Worm (Caenorhabditis elegans) whole organism, L2 larva: ENCODE measurements around the gene phlp-2.

Source experiments
- C34F6.9 ChIP-seq: fragments of 150-350 bp; optimal IDR thresholded peaks from 2 replicates; lab custom pipeline; 2014; ENCODE audit warnings: missing biosample characterization, missing genetic modification characterization
- F13H6.1 ChIP-seq: sonication (generic microtip); optimal IDR thresholded peaks from 2 replicates; lab custom pipeline; 2016; ENCODE audit warnings: missing genetic modification characterization, missing compliant biosample characterization
- R02D3.7 ChIP-seq: fragments of 150-350 bp; optimal IDR thresholded peaks from 2 replicates; lab custom pipeline; 2014; ENCODE audit warnings: missing biosample characterization, missing genetic modification characterization
- Y55F3AM.14 ChIP-seq: fragments of 200-800 bp; sonication (Bioruptor generic); optimal IDR thresholded peaks from 2 replicates; lab custom pipeline; 2018; ENCODE audit warnings: mild to moderate bottlenecking, missing genetic modification characterization, missing compliant biosample characterization
- ZK546.5 ChIP-seq: sonication (generic microtip); optimal IDR thresholded peaks from 2 replicates; lab custom pipeline; 2017; ENCODE audit warnings: missing biosample characterization, missing genetic modification characterization
- alr-1 ChIP-seq: fragments of 150-350 bp; optimal IDR thresholded peaks from 2 replicates; lab custom pipeline; 2014; ENCODE audit warnings: missing biosample characterization, missing genetic modification characterization
- aly-2 ChIP-seq: fragments of 150-350 bp; optimal IDR thresholded peaks from 2 replicates; lab custom pipeline; 2014; ENCODE audit warnings: missing biosample characterization, missing genetic modification characterization
- ama-1 ChIP-seq: fragments of 150-350 bp; optimal IDR thresholded peaks from 2 replicates; lab custom pipeline; 2018; ENCODE audit warnings: inconsistent platforms
- blmp-1 ChIP-seq: sonication (generic microtip); optimal IDR thresholded peaks from 2 replicates; lab custom pipeline; 2017; ENCODE audit warnings: missing genetic modification characterization, mild to moderate bottlenecking, missing compliant biosample characterization, antibody characterized with exemption, moderate library complexity; ENCODE audit not compliant: insufficient read depth
- ceh-16 ChIP-seq: fragments of 150-350 bp; optimal IDR thresholded peaks from 2 replicates; lab custom pipeline; 2014; ENCODE audit warnings: missing biosample characterization, missing genetic modification characterization
- ceh-82 ChIP-seq: fragments of 150-350 bp; optimal IDR thresholded peaks from 2 replicates; lab custom pipeline; 2014; ENCODE audit warnings: missing biosample characterization, missing genetic modification characterization
- crh-2 ChIP-seq: sonication (generic microtip); optimal IDR thresholded peaks from 2 replicates; lab custom pipeline; 2017; ENCODE audit warnings: missing biosample characterization, missing genetic modification characterization
- dmd-4 ChIP-seq: sonication (generic microtip); optimal IDR thresholded peaks from 2 replicates; lab custom pipeline; 2017; ENCODE audit warnings: missing biosample characterization, missing genetic modification characterization
- egl-27 ChIP-seq: sonication (generic microtip); optimal IDR thresholded peaks from 3 replicates; lab custom pipeline; 2017; ENCODE audit warnings: missing biosample characterization, missing genetic modification reagents, missing genetic modification characterization
- elt-1 ChIP-seq: fragments of 150-350 bp; optimal IDR thresholded peaks from 2 replicates; lab custom pipeline; 2014; ENCODE audit warnings: missing biosample characterization, missing genetic modification characterization
- elt-3 ChIP-seq: sonication (generic microtip); optimal IDR thresholded peaks from 2 replicates; lab custom pipeline; 2017; ENCODE audit warnings: missing biosample characterization, missing genetic modification characterization
- fos-1 ChIP-seq: fragments of 150-350 bp; optimal IDR thresholded peaks from 2 replicates; lab custom pipeline; 2014; ENCODE audit warnings: missing biosample characterization, missing genetic modification characterization
- gmeb-1 ChIP-seq: fragments of 150-350 bp; optimal IDR thresholded peaks from 2 replicates; lab custom pipeline; 2014; ENCODE audit warnings: missing biosample characterization, missing genetic modification characterization
- lin-11 ChIP-seq: fragments of 150-350 bp; sonication (generic microtip); optimal IDR thresholded peaks from 2 replicates; lab custom pipeline; 2014; ENCODE audit warnings: missing biosample characterization, missing genetic modification characterization, inconsistent platforms, mixed read lengths
- lin-13 ChIP-seq: fragments of 150-350 bp; optimal IDR thresholded peaks from 2 replicates; lab custom pipeline; 2014; ENCODE audit warnings: missing biosample characterization, missing genetic modification reagents, missing genetic modification characterization
- lin-39 ChIP-seq: fragments of 150-350 bp; optimal IDR thresholded peaks from 2 replicates; lab custom pipeline; 2014; ENCODE audit warnings: missing biosample characterization, missing genetic modification reagents, missing genetic modification characterization
- lsy-2 ChIP-seq, 2 experiments: fragments of 150-350 bp in 1 of 2; sonication (generic microtip) in 1 of 2; optimal IDR thresholded peaks; 2 replicates each; lab custom pipeline; 2014 to 2017; ENCODE audit warnings: missing biosample characterization in 2 of 2, missing genetic modification characterization in 2 of 2
- mab-5 ChIP-seq: fragments of 150-350 bp; optimal IDR thresholded peaks from 2 replicates; lab custom pipeline; 2014; ENCODE audit warnings: missing biosample characterization, missing genetic modification characterization
- mbf-1 ChIP-seq: sonication (generic microtip); optimal IDR thresholded peaks from 2 replicates; lab custom pipeline; 2017; ENCODE audit warnings: missing biosample characterization, missing genetic modification characterization
- mdl-1 ChIP-seq, 2 experiments: fragments of 150-350 bp in 1 of 2; sonication (generic microtip) in 1 of 2; optimal IDR thresholded peaks; 2 replicates each; lab custom pipeline; 2017; ENCODE audit warnings: missing biosample characterization in 2 of 2, missing genetic modification characterization in 2 of 2
- nhr-10 ChIP-seq: sonication (generic microtip); optimal IDR thresholded peaks from 2 replicates; lab custom pipeline; 2017; ENCODE audit warnings: missing biosample characterization, missing genetic modification characterization
- nhr-11 ChIP-seq: fragments of 150-350 bp; optimal IDR thresholded peaks from 2 replicates; lab custom pipeline; 2014; ENCODE audit warnings: missing biosample characterization, missing genetic modification characterization
- nhr-12 ChIP-seq: fragments of 150-350 bp; optimal IDR thresholded peaks from 2 replicates; lab custom pipeline; 2014; ENCODE audit warnings: missing biosample characterization, missing genetic modification characterization
- nhr-129 ChIP-seq: fragments of 150-350 bp; optimal IDR thresholded peaks from 2 replicates; lab custom pipeline; 2014; ENCODE audit warnings: missing biosample characterization, missing genetic modification characterization
- nhr-21 ChIP-seq: fragments of 150-350 bp; optimal IDR thresholded peaks from 2 replicates; lab custom pipeline; 2014; ENCODE audit warnings: missing biosample characterization, missing genetic modification characterization
- nhr-23 ChIP-seq: fragments of 150-350 bp; optimal IDR thresholded peaks from 2 replicates; lab custom pipeline; 2014; ENCODE audit warnings: missing biosample characterization, missing genetic modification reagents, missing genetic modification characterization
- nhr-237 ChIP-seq: fragments of 150-350 bp; optimal IDR thresholded peaks from 2 replicates; lab custom pipeline; 2014; ENCODE audit warnings: missing biosample characterization, missing genetic modification characterization
- nhr-25 ChIP-seq: fragments of 150-350 bp; sonication (generic microtip); optimal IDR thresholded peaks from 3 replicates; lab custom pipeline; 2014; ENCODE audit warnings: missing biosample characterization, missing genetic modification characterization
- nhr-6 ChIP-seq: fragments of 150-350 bp; optimal IDR thresholded peaks from 2 replicates; lab custom pipeline; 2014; ENCODE audit warnings: missing biosample characterization, missing genetic modification characterization
- nhr-77 ChIP-seq: fragments of 150-350 bp; optimal IDR thresholded peaks from 2 replicates; lab custom pipeline; 2014; ENCODE audit warnings: missing biosample characterization, missing genetic modification characterization
- peb-1 ChIP-seq: fragments of 150-350 bp; optimal IDR thresholded peaks from 2 replicates; lab custom pipeline; 2014; ENCODE audit warnings: missing biosample characterization, missing genetic modification characterization
- sem-4 ChIP-seq: fragments of 150-350 bp; optimal IDR thresholded peaks from 2 replicates; lab custom pipeline; 2014; ENCODE audit warnings: missing biosample characterization, missing genetic modification reagents, missing genetic modification characterization
- skn-1 ChIP-seq: sonication (generic microtip); optimal IDR thresholded peaks from 2 replicates; lab custom pipeline; 2017; ENCODE audit warnings: missing biosample characterization, missing genetic modification characterization
- sma-3 ChIP-seq: sonication (generic microtip); optimal IDR thresholded peaks from 2 replicates; lab custom pipeline; 2016; ENCODE audit warnings: missing genetic modification reagents, missing genetic modification characterization, missing compliant biosample characterization
- sma-9 ChIP-seq, 2 experiments: fragments of 150-350 bp in 1 of 2; sonication (generic microtip) in 1 of 2; optimal IDR thresholded peaks; 2 replicates each; lab custom pipeline; 2014 to 2016; ENCODE audit warnings: missing genetic modification characterization in 2 of 2, mild to moderate bottlenecking in 1 of 2, missing biosample characterization in 1 of 2, missing compliant biosample characterization in 1 of 2, missing genetic modification reagents in 1 of 2, moderate library complexity in 1 of 2
- snpc-4 ChIP-seq: fragments of 150-350 bp; optimal IDR thresholded peaks from 2 replicates; lab custom pipeline; 2014; ENCODE audit warnings: missing biosample characterization, missing genetic modification characterization
- unc-39 ChIP-seq: fragments of 150-350 bp; optimal IDR thresholded peaks from 2 replicates; lab custom pipeline; 2014; ENCODE audit warnings: missing biosample characterization, missing genetic modification characterization
- unc-55 ChIP-seq: fragments of 150-350 bp; sonication (generic microtip); optimal IDR thresholded peaks from 3 replicates; lab custom pipeline; 2014; ENCODE audit warnings: missing biosample characterization, missing genetic modification reagents, missing genetic modification characterization
- unc-62 ChIP-seq: fragments of 150-350 bp; optimal IDR thresholded peaks from 2 replicates; lab custom pipeline; 2014; ENCODE audit warnings: missing biosample characterization, missing genetic modification reagents, missing genetic modification characterization
- zag-1 ChIP-seq: fragments of 150-350 bp; optimal IDR thresholded peaks from 2 replicates; lab custom pipeline; 2014; ENCODE audit warnings: missing biosample characterization, missing genetic modification characterization
- ztf-1 ChIP-seq: fragments of 200-800 bp; sonication (Bioruptor generic); conservative IDR thresholded peaks from 2 replicates; pipeline ENCODE4 v1.3.6; 2022; ENCODE audit warnings: missing genetic modification characterization, missing compliant biosample characterization
- ztf-11 ChIP-seq: sonication (generic microtip); optimal IDR thresholded peaks from 2 replicates; lab custom pipeline; 2017; ENCODE audit warnings: missing biosample characterization, missing genetic modification characterization
- ztf-4 ChIP-seq: fragments of 150-350 bp; optimal IDR thresholded peaks from 2 replicates; lab custom pipeline; 2014; ENCODE audit warnings: missing biosample characterization, missing genetic modification characterization

Gene phlp-2

DNA sequence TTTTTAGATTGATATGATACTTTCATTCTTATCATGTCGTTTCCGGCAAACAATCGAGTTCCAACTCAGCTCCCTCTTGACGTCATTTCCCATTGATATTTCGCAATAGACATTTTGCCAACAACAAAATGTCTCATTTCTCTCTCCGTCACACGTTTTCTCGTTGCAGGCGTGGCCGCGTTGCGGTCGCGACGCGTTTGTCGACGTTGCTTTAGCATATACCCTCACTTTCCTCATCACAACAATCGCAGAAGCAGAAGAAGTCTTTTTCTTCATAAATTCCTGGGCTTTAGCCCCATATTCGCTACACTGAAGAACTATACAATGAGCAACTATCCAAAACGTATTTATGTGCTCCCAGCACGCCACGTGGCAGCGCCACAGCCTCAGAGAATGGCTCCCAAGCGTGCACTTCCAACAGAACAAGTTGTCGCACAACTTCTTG, 15.6 kb upstream of the phlp-2 start, which contains the start of gene xbp-1:
xbp-1 (plus strand) TSS at position 151 of the 445 bp plus-strand sequence.
- TF ChIP-seq peb-1 (tag; lab: Kevin White, UChicago) (no peak), fos-1 (peak; percentile 99), ztf-1 (GFP tag; lab: Robert Waterston, UW) (no peak), nhr-12 (tag; lab: Kevin White, UChicago) (no peak), mbf-1 (tag; lab: Kevin White, UChicago) (no peak), lin-39 (no peak), mdl-1 (tag; optimal IDR thresholded peaks at IDR 0.05; lab: Kevin White, UChicago) (peak; percentile 31 to 72), sma-3 (GFP tag; lab: Kevin White, UChicago) (peak; percentile 78), F13H6.1 (tag; lab: Kevin White, UChicago) (peak; percentile 89), C34F6.9 (peak; percentile 99), nhr-237 (tag; lab: Kevin White, UChicago) (no peak), mab-5 (tag; lab: Kevin White, UChicago) (peak; percentile 55), ceh-16 (tag; lab: Kevin White, UChicago) (no peak), nhr-11 (tag; lab: Kevin White, UChicago) (no peak), skn-1 (tag; lab: Kevin White, UChicago) (peak; percentile 85), unc-39 (tag; lab: Kevin White, UChicago) (no peak), nhr-129 (tag; lab: Kevin White, UChicago) (peak; percentile 97), elt-3 (tag; lab: Kevin White, UChicago) (no peak), sem-4 (peak; percentile 80), gmeb-1 (tag; lab: Kevin White, UChicago) (peak; percentile 67), lin-11 (tag; lab: Kevin White, UChicago) (peak; percentile 87), unc-55 (GFP tag; lab: Kevin White, UChicago) (peak; percentile 96), lsy-2 (tag; optimal IDR thresholded peaks at IDR 0.05; lab: Kevin White, UChicago) (peak; percentile 70 to 90), elt-1 (tag; lab: Kevin White, UChicago) (no peak), ceh-82 (tag; lab: Kevin White, UChicago) (no peak), ama-1 (peak; percentile 92), ztf-11 (tag; lab: Kevin White, UChicago) (no peak), nhr-10 (tag; lab: Kevin White, UChicago) (peak; percentile 69), nhr-77 (tag; lab: Kevin White, UChicago) (no peak), blmp-1 (tag; lab: Kevin White, UChicago) (peak; percentile 64), R02D3.7 (tag; lab: Kevin White, UChicago) (no peak), ztf-4 (tag; lab: Kevin White, UChicago) (peak; percentile 92), crh-2 (tag; lab: Kevin White, UChicago) (peak; percentile 100), aly-2 (tag; lab: Kevin White, UChicago) (no peak), nhr-6 (tag; lab: Kevin White, UChicago) (peak; percentile 45), nhr-21 (peak; percentile 89), Y55F3AM.14 (GFP tag; lab: Kevin White, UChicago) (peak; percentile 81), alr-1 (tag; lab: Kevin White, UChicago) (peak; percentile 31), zag-1 (tag; lab: Kevin White, UChicago) (peak; percentile 74), snpc-4 (peak; percentile 52), lin-13 (GFP tag; lab: Kevin White, UChicago) (peak; percentile 85), unc-62 (GFP tag; lab: Kevin White, UChicago) (no peak), egl-27 (tag; lab: Kevin White, UChicago) (peak; percentile 87), sma-9 (GFP tag; optimal IDR thresholded peaks at IDR 0.05; lab: Kevin White, UChicago) (peak; percentile 91), sma-9 (tag; optimal IDR thresholded peaks at IDR 0.05; lab: Kevin White, UChicago) (no peak), nhr-25 (peak; percentile 81), ZK546.5 (no peak), dmd-4 (tag; lab: Kevin White, UChicago) (no peak), nhr-23 (tag; lab: Kevin White, UChicago) (no peak)
